Worm (Caenorhabditis elegans): ENCODE results near the gene gcy-12.

DNA sequence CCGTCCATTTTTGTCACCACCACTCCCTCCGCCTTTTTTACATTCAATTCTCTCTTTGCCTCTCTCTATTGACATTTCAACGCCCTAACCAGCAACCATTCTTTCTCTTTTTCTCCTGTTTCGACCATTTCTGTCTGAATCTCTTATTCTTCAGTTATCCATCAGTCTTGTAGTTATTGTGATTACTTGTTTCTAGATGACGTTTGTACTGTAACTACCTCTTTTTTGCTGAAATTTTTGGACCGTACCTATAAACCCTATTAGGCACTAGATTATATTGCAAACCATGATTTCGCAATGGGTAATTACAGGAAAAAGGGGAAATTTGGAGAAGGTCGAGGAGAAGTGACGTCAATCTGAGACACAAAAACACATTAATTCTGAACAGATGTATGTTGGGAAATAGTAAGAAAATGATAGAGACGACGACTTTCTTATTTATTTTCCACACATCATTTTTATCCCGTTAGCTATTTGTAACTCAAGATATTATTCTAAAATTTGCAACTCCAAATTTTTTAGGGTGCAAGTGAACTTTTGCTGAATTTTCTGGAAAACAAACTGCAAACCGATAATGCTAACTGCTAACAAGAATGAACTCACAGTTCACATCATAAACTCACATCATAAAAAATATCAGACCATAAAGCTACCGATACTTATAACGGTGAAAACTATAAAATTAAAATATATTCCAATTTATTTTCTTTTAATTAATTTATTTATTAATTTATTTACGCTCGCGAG, 8.5 kb downstream of the gcy-12 start:
- TF ChIP-seq fos-1 (tag; optimal IDR thresholded peaks at IDR 0.05) (peak; percentile 84), snpc-4 (tag; optimal IDR thresholded peaks at IDR 0.05) (no peak), ama-1 (optimal IDR thresholded peaks at IDR 0.05) (no peak)
